Worm (Caenorhabditis elegans): ENCODE data around the gene srw-135.

The srw-135 gene

ce11 chrV:3011394-3011793 is at the start of gene srw-135:
srw-135 (minus strand) TSS chrV:3011494.
- TF ChIP-seq snpc-1.1 (tag; optimal IDR thresholded peaks at IDR 0.05; ENCODE audit: insufficient read depth) (no peak), ztf-18 (tag; optimal IDR thresholded peaks at IDR 0.05) (no peak), F33H1.4 (GFP tag; IDR thresholded peaks at IDR 0.05) (no peak), tbp1 (GFP tag; optimal IDR thresholded peaks at IDR 0.05) (no peak)

- TF ChIP-seq somi-1 (GFP tag; optimal IDR thresholded peaks at IDR 0.05) = no peak
- TF ChIP-seq rcor-1 (GFP tag; IDR thresholded peaks at IDR 0.05) = no peak
- no peak for TF ChIP-seq F22D6.2 (tag; optimal IDR thresholded peaks at IDR 0.05)
- TF ChIP-seq bed-2 (GFP tag; IDR thresholded peaks at IDR 0.05) = no peak
- TF ChIP-seq ets-4 (GFP tag; optimal IDR thresholded peaks at IDR 0.05) = no peak
- TF ChIP-seq Y79H2A.3 (GFP tag; conservative IDR thresholded peaks at IDR 0.05) = no peak
- TF ChIP-seq hlh-26 (GFP tag; conservative IDR thresholded peaks at IDR 0.05) = no peak
- no peak for TF ChIP-seq nfya-1 (tag; optimal IDR thresholded peaks at IDR 0.05; ENCODE audit: borderline replicate concordance, insufficient read depth)
- no peak for TF ChIP-seq cebp-1 (GFP tag; IDR thresholded peaks at IDR 0.05)
- TF ChIP-seq cebp-1 (tag; optimal IDR thresholded peaks at IDR 0.05) = no peak
- TF ChIP-seq T26A5.8 (tag; optimal IDR thresholded peaks at IDR 0.05) = no peak
- no peak for TF ChIP-seq ZK185.1 (tag; optimal IDR thresholded peaks at IDR 0.05; ENCODE audit: poor library complexity, severe bottlenecking)
- no peak for TF ChIP-seq die-1 (tag; optimal IDR thresholded peaks at IDR 0.05)
- no peak for TF ChIP-seq aptf-3 (GFP tag; IDR thresholded peaks at IDR 0.05)
- no peak for TF ChIP-seq repo-1 (tag; optimal IDR thresholded peaks at IDR 0.05)
- no peak for TF ChIP-seq hmg-1.2 (GFP tag; IDR thresholded peaks at IDR 0.05)
These were observed 47.7 kb upstream of the srw-135 start, which contains the start of gene str-244 for ce11 chrV:3058996-3059395. str-244 (minus strand) TSS chrV:3059096.

- TF ChIP-seq lag-1 (GFP tag; IDR thresholded peaks at IDR 0.05) = no peak
- no peak for TF ChIP-seq dpff-1 (tag; optimal IDR thresholded peaks at IDR 0.05)
- TF ChIP-seq ceh-91 (GFP tag; IDR thresholded peaks at IDR 0.05) = no peak
- no peak for TF ChIP-seq snpc-4 (GFP tag; optimal IDR thresholded peaks at IDR 0.05)
- no peak for TF ChIP-seq snpc-4 (tag; optimal IDR thresholded peaks at IDR 0.05)
- TF ChIP-seq hsf-1 (GFP tag; IDR thresholded peaks at IDR 0.05) = no peak
- TF ChIP-seq pha-4 (tag; optimal IDR thresholded peaks at IDR 0.05) = no peak
- no peak for TF ChIP-seq C17E4.6 (GFP tag; IDR thresholded peaks at IDR 0.05)
- no peak for TF ChIP-seq attf-6 (GFP tag; IDR thresholded peaks at IDR 0.05)
- no peak for TF ChIP-seq ztf-28 (GFP tag; IDR thresholded peaks at IDR 0.05)
- TF ChIP-seq mel-28 (tag; optimal IDR thresholded peaks at IDR 0.05; ENCODE audit: borderline replicate concordance) = no peak
- no peak for TF ChIP-seq ceh-100 (GFP tag; IDR thresholded peaks at IDR 0.05)
- no peak for TF ChIP-seq nhr-179 (tag; optimal IDR thresholded peaks at IDR 0.05)
- no peak for TF ChIP-seq fkh-3 (tag; optimal IDR thresholded peaks at IDR 0.05)
- TF ChIP-seq madf-3 (GFP tag; IDR thresholded peaks at IDR 0.05) = no peak
- no peak for TF ChIP-seq B0019.2 (GFP tag; conservative IDR thresholded peaks at IDR 0.05)
These were observed 43.0 kb upstream of the srw-135 start, which contains the start of gene C50H11.8 for ce11 chrV:3054254-3054653. C50H11.8 (plus strand) TSS chrV:3054554.

ce11 chrV:3046364-3046763 is 35.1 kb upstream of the srw-135 start:
- TF ChIP-seq snpc-1.3 (tag; optimal IDR thresholded peaks at IDR 0.05; ENCODE audit: insufficient read depth) (no peak), attf-3 (GFP tag; conservative IDR thresholded peaks at IDR 0.05) (no peak), zfh-2 (GFP tag; conservative IDR thresholded peaks at IDR 0.05) (peak; percentile 78), madf-3 (GFP tag; IDR thresholded peaks at IDR 0.05) (0 out of 2 replicates have a peak, but pooled peaks have one; percentile 17)

Measured in whole organism, young adult.